Fruit fly (Drosophila melanogaster): ENCODE data around the gene CG8326.

dm6 chrX:17624983-17625401, 4.3 kb downstream of the CG8326 start:
- TF ChIP-seq pan (optimal IDR thresholded peaks at IDR 0.05) (no peak), psq (optimal IDR thresholded peaks at IDR 0.05) (no peak), usp (GFP tag; optimal IDR thresholded peaks at IDR 0.05) (no peak), EcR (GFP tag; optimal IDR thresholded peaks at IDR 0.05) (no peak)

All from whole organism.